Worm (Caenorhabditis elegans) whole organism, L2 larva: Measurements from ENCODE around the gene Y54G11A.4.
"Not testable (repeated sequence)": the region's sequence is repeated elsewhere in the genome, so short reads cannot be mapped to it uniquely, and the experiment has no call there.

ENCODE experiments used
- F13H6.1 ChIP-seq: sonication (generic microtip); optimal IDR thresholded peaks from 2 replicates; lab custom pipeline; 2016; ENCODE audit warnings: missing genetic modification characterization, missing compliant biosample characterization
- Y55F3AM.14 ChIP-seq: fragments of 200-800 bp; sonication (Bioruptor generic); optimal IDR thresholded peaks from 2 replicates; lab custom pipeline; 2018; ENCODE audit warnings: mild to moderate bottlenecking, missing genetic modification characterization, missing compliant biosample characterization
- ZK546.5 ChIP-seq: sonication (generic microtip); optimal IDR thresholded peaks from 2 replicates; lab custom pipeline; 2017; ENCODE audit warnings: missing biosample characterization, missing genetic modification characterization
- alr-1 ChIP-seq: fragments of 150-350 bp; optimal IDR thresholded peaks from 2 replicates; lab custom pipeline; 2014; ENCODE audit warnings: missing biosample characterization, missing genetic modification characterization
- aly-2 ChIP-seq: fragments of 150-350 bp; optimal IDR thresholded peaks from 2 replicates; lab custom pipeline; 2014; ENCODE audit warnings: missing biosample characterization, missing genetic modification characterization
- ama-1 ChIP-seq: fragments of 150-350 bp; optimal IDR thresholded peaks from 2 replicates; lab custom pipeline; 2018; ENCODE audit warnings: inconsistent platforms
- ceh-16 ChIP-seq: fragments of 150-350 bp; optimal IDR thresholded peaks from 2 replicates; lab custom pipeline; 2014; ENCODE audit warnings: missing biosample characterization, missing genetic modification characterization
- ceh-82 ChIP-seq: fragments of 150-350 bp; optimal IDR thresholded peaks from 2 replicates; lab custom pipeline; 2014; ENCODE audit warnings: missing biosample characterization, missing genetic modification characterization
- dmd-4 ChIP-seq: sonication (generic microtip); optimal IDR thresholded peaks from 2 replicates; lab custom pipeline; 2017; ENCODE audit warnings: missing biosample characterization, missing genetic modification characterization
- egl-27 ChIP-seq: sonication (generic microtip); optimal IDR thresholded peaks from 3 replicates; lab custom pipeline; 2017; ENCODE audit warnings: missing biosample characterization, missing genetic modification reagents, missing genetic modification characterization
- elt-1 ChIP-seq: fragments of 150-350 bp; optimal IDR thresholded peaks from 2 replicates; lab custom pipeline; 2014; ENCODE audit warnings: missing biosample characterization, missing genetic modification characterization
- gmeb-1 ChIP-seq: fragments of 150-350 bp; optimal IDR thresholded peaks from 2 replicates; lab custom pipeline; 2014; ENCODE audit warnings: missing biosample characterization, missing genetic modification characterization
- lin-11 ChIP-seq: fragments of 150-350 bp; sonication (generic microtip); optimal IDR thresholded peaks from 2 replicates; lab custom pipeline; 2014; ENCODE audit warnings: missing biosample characterization, missing genetic modification characterization, inconsistent platforms, mixed read lengths
- lin-13 ChIP-seq: fragments of 150-350 bp; optimal IDR thresholded peaks from 2 replicates; lab custom pipeline; 2014; ENCODE audit warnings: missing biosample characterization, missing genetic modification reagents, missing genetic modification characterization
- mbf-1 ChIP-seq: sonication (generic microtip); optimal IDR thresholded peaks from 2 replicates; lab custom pipeline; 2017; ENCODE audit warnings: missing biosample characterization, missing genetic modification characterization
- nhr-10 ChIP-seq: sonication (generic microtip); optimal IDR thresholded peaks from 2 replicates; lab custom pipeline; 2017; ENCODE audit warnings: missing biosample characterization, missing genetic modification characterization
- nhr-11 ChIP-seq: fragments of 150-350 bp; optimal IDR thresholded peaks from 2 replicates; lab custom pipeline; 2014; ENCODE audit warnings: missing biosample characterization, missing genetic modification characterization
- nhr-129 ChIP-seq: fragments of 150-350 bp; optimal IDR thresholded peaks from 2 replicates; lab custom pipeline; 2014; ENCODE audit warnings: missing biosample characterization, missing genetic modification characterization
- nhr-21 ChIP-seq: fragments of 150-350 bp; optimal IDR thresholded peaks from 2 replicates; lab custom pipeline; 2014; ENCODE audit warnings: missing biosample characterization, missing genetic modification characterization
- nhr-23 ChIP-seq: fragments of 150-350 bp; optimal IDR thresholded peaks from 2 replicates; lab custom pipeline; 2014; ENCODE audit warnings: missing biosample characterization, missing genetic modification reagents, missing genetic modification characterization
- nhr-237 ChIP-seq: fragments of 150-350 bp; optimal IDR thresholded peaks from 2 replicates; lab custom pipeline; 2014; ENCODE audit warnings: missing biosample characterization, missing genetic modification characterization
- nhr-25 ChIP-seq: fragments of 150-350 bp; sonication (generic microtip); optimal IDR thresholded peaks from 3 replicates; lab custom pipeline; 2014; ENCODE audit warnings: missing biosample characterization, missing genetic modification characterization
- nhr-77 ChIP-seq: fragments of 150-350 bp; optimal IDR thresholded peaks from 2 replicates; lab custom pipeline; 2014; ENCODE audit warnings: missing biosample characterization, missing genetic modification characterization
- peb-1 ChIP-seq: fragments of 150-350 bp; optimal IDR thresholded peaks from 2 replicates; lab custom pipeline; 2014; ENCODE audit warnings: missing biosample characterization, missing genetic modification characterization
- sem-4 ChIP-seq: fragments of 150-350 bp; optimal IDR thresholded peaks from 2 replicates; lab custom pipeline; 2014; ENCODE audit warnings: missing biosample characterization, missing genetic modification reagents, missing genetic modification characterization
- sma-9 ChIP-seq, 2 experiments: fragments of 150-350 bp in 1 of 2; sonication (generic microtip) in 1 of 2; optimal IDR thresholded peaks; 2 replicates each; lab custom pipeline; 2014 to 2016; ENCODE audit warnings: missing genetic modification characterization in 2 of 2, mild to moderate bottlenecking in 1 of 2, missing biosample characterization in 1 of 2, missing compliant biosample characterization in 1 of 2, missing genetic modification reagents in 1 of 2, moderate library complexity in 1 of 2
- snpc-4 ChIP-seq: fragments of 150-350 bp; optimal IDR thresholded peaks from 2 replicates; lab custom pipeline; 2014; ENCODE audit warnings: missing biosample characterization, missing genetic modification characterization
- unc-39 ChIP-seq: fragments of 150-350 bp; optimal IDR thresholded peaks from 2 replicates; lab custom pipeline; 2014; ENCODE audit warnings: missing biosample characterization, missing genetic modification characterization
- unc-62 ChIP-seq: fragments of 150-350 bp; optimal IDR thresholded peaks from 2 replicates; lab custom pipeline; 2014; ENCODE audit warnings: missing biosample characterization, missing genetic modification reagents, missing genetic modification characterization
- zag-1 ChIP-seq: fragments of 150-350 bp; optimal IDR thresholded peaks from 2 replicates; lab custom pipeline; 2014; ENCODE audit warnings: missing biosample characterization, missing genetic modification characterization
- ztf-11 ChIP-seq: sonication (generic microtip); optimal IDR thresholded peaks from 2 replicates; lab custom pipeline; 2017; ENCODE audit warnings: missing biosample characterization, missing genetic modification characterization
- ztf-4 ChIP-seq: fragments of 150-350 bp; optimal IDR thresholded peaks from 2 replicates; lab custom pipeline; 2014; ENCODE audit warnings: missing biosample characterization, missing genetic modification characterization

The Y54G11A.4 gene

ce11 chrII:14297050-14297449 lies 4.4 kb downstream of the Y54G11A.4 start, which contains the start of gene Y54G11A.7:
Y54G11A.7 (plus strand) TSS chrII:14297305.
- TF ChIP-seq sma-9 (GFP tag; optimal IDR thresholded peaks at IDR 0.05; lab: Kevin White, UChicago) = peak; percentile 23
- not testable (repeated sequence) for TF ChIP-seq sma-9 (tag; optimal IDR thresholded peaks at IDR 0.05; lab: Kevin White, UChicago)
- TF ChIP-seq nhr-129 (tag; lab: Kevin White, UChicago) = peak; percentile 91

ce11 chrII:14299254-14299759 lies 6.7 kb downstream of the Y54G11A.4 start:
- no peak for TF ChIP-seq lin-11
- no peak for TF ChIP-seq ceh-16 (tag; lab: Kevin White, UChicago)
- no peak for TF ChIP-seq ZK546.5 (tag; lab: Kevin White, UChicago)
- no peak for TF ChIP-seq egl-27
- no peak for TF ChIP-seq elt-1 (tag; lab: Kevin White, UChicago)
- TF ChIP-seq lin-13 (GFP tag; lab: Kevin White, UChicago) = peak; percentile 24
- peak; percentile 3 for TF ChIP-seq gmeb-1 (tag; lab: Kevin White, UChicago)
- TF ChIP-seq sem-4 (tag; lab: Kevin White, UChicago) = no peak
- no peak for TF ChIP-seq nhr-10 (tag; lab: Kevin White, UChicago)

- TF ChIP-seq lin-11; dmd-4 (tag; lab: Kevin White, UChicago); ceh-82 (tag; lab: Kevin White, UChicago): not testable (repeated sequence)
Measured at ce11 chrII:14301927-14302326, 9.3 kb downstream of the Y54G11A.4 start, which contains the start of gene ctl-2. ctl-2 (minus strand) TSS chrII:14302027.

ce11 chrII:14306160-14306559 lies 13.5 kb downstream of the Y54G11A.4 start, which contains the start of gene ctl-1:
ctl-1 (minus strand) TSS chrII:14306260.
- TF ChIP-seq ama-1 (lab: Kevin White, UChicago); alr-1 (tag; lab: Kevin White, UChicago); F13H6.1 (tag; lab: Kevin White, UChicago): not testable (repeated sequence)

ce11 chrII:14310729-14311388 lies 18.2 kb downstream of the Y54G11A.4 start, which contains the start of gene ctl-3:
ctl-3 (minus strand) TSS chrII:14310779.
- TF ChIP-seq nhr-21 (tag; lab: Kevin White, UChicago) = no peak
- TF ChIP-seq dmd-4 (tag; lab: Kevin White, UChicago) = no peak
- no peak for TF ChIP-seq zag-1
- TF ChIP-seq F13H6.1 (tag; lab: Kevin White, UChicago) = no peak
- TF ChIP-seq Y55F3AM.14 (GFP tag; lab: Kevin White, UChicago) = no peak
- no peak for TF ChIP-seq nhr-237
- TF ChIP-seq ztf-11 (tag; lab: Kevin White, UChicago) = no peak
- TF ChIP-seq ztf-4 (tag; lab: Kevin White, UChicago) = no peak
- TF ChIP-seq mbf-1 (tag; lab: Kevin White, UChicago) = no peak
- no peak for TF ChIP-seq peb-1 (tag; lab: Kevin White, UChicago)
- no peak for TF ChIP-seq aly-2 (tag; lab: Kevin White, UChicago)
- no peak for TF ChIP-seq nhr-23
- TF ChIP-seq unc-39 (tag; lab: Kevin White, UChicago) = no peak
- no peak for TF ChIP-seq nhr-77 (tag; lab: Kevin White, UChicago)
- no peak for TF ChIP-seq nhr-11 (tag; lab: Kevin White, UChicago)
- TF ChIP-seq ZK546.5 (tag; lab: Kevin White, UChicago) = no peak
- no peak for TF ChIP-seq lin-13 (GFP tag; lab: Kevin White, UChicago)
- no peak for TF ChIP-seq snpc-4 (tag; lab: Kevin White, UChicago)

- TF ChIP-seq nhr-129 (tag; lab: Kevin White, UChicago) (no peak), unc-62 (GFP tag; lab: Kevin White, UChicago) (no peak), nhr-21 (tag; lab: Kevin White, UChicago) (no peak), nhr-25 (tag; lab: Kevin White, UChicago) (no peak), dmd-4 (tag; lab: Kevin White, UChicago) (no peak), egl-27 (no peak), nhr-237 (no peak)
- TF ChIP-seq, all 48 proteins: peak for 0
Measured at ce11 chrII:14311537-14311936, 18.9 kb downstream of the Y54G11A.4 start.
